Worm (Caenorhabditis elegans): Measurements from ENCODE around the gene C05D11.5.

ce11 chrIII:6389533-6389932 lies 22.3 kb downstream of the C05D11.5 start, which contains the start of gene C16A3.2:
- TF ChIP-seq hnd-1 (tag; optimal IDR thresholded peaks at IDR 0.05) (no peak), flt-1 (GFP tag; IDR thresholded peaks at IDR 0.05) (no peak), tbx-11 (GFP tag; IDR thresholded peaks at IDR 0.05) (no peak), hmg-4 (GFP tag; optimal IDR thresholded peaks at IDR 0.05) (no peak)
